Fruit fly (Drosophila melanogaster) whole organism, embryonic: ENCODE data around the gene hgo.
A peak's percentile ranks its signal among the peaks of the same experiment; 100 is the strongest.

Experiments
- Antp ChIP-seq: fragments of 200-800 bp; sonication (Bioruptor generic); optimal IDR thresholded peaks from 3 replicates; lab custom pipeline; 2016; ENCODE audit warnings: missing biosample characterization, missing genetic modification characterization
- CG11247 ChIP-seq: fragments of 200-800 bp; sonication (Bioruptor generic); IDR thresholded peaks from 2 replicates; pipeline ENCODE4 v1.3.6; 2022; ENCODE audit warnings: missing biosample characterization, missing genetic modification characterization
- CG13775 ChIP-seq: fragments of 200-800 bp; sonication (Bioruptor generic); optimal IDR thresholded peaks from 3 replicates; lab custom pipeline; 2017; ENCODE audit warnings: missing biosample characterization, mild to moderate bottlenecking, missing genetic modification characterization
- CG13894 ChIP-seq: fragments of 200-800 bp; sonication (Bioruptor generic); optimal IDR thresholded peaks from 3 replicates; lab custom pipeline; 2018; ENCODE audit warnings: missing biosample characterization, mild to moderate bottlenecking, missing genetic modification characterization, moderate library complexity
- CG18262 ChIP-seq: fragments of 200-800 bp; optimal IDR thresholded peaks from 3 replicates; lab custom pipeline; 2019; ENCODE audit warnings: missing biosample characterization, mild to moderate bottlenecking, missing genetic modification characterization, moderate library complexity
- CG2129 ChIP-seq: fragments of 200-800 bp; sonication (Bioruptor generic); IDR thresholded peaks from 2 replicates; pipeline ENCODE4 v1.3.6; 2022; ENCODE audit warnings: missing biosample characterization, missing genetic modification characterization; ENCODE audit not compliant: partially characterized antibody
- CG2199 ChIP-seq: fragments of 200-800 bp; sonication (Bioruptor generic); IDR thresholded peaks from 3 replicates; pipeline ENCODE4 v1.3.6; 2022; ENCODE audit warnings: missing biosample characterization, missing genetic modification characterization
- CG32767 ChIP-seq: fragments of 200-800 bp; sonication (Bioruptor generic); IDR thresholded peaks from 2 replicates; pipeline ENCODE4 v1.3.6; 2022; ENCODE audit warnings: missing biosample characterization, missing genetic modification characterization
- CG32772 ChIP-seq: fragments of 200-800 bp; sonication (Bioruptor generic); IDR thresholded peaks from 2 replicates; pipeline ENCODE4 v1.3.6; 2022; ENCODE audit warnings: missing biosample characterization, missing genetic modification characterization
- CG3407 ChIP-seq: fragments of 200-800 bp; sonication (Bioruptor generic); optimal IDR thresholded peaks from 2 replicates; lab custom pipeline; 2018; ENCODE audit warnings: missing biosample characterization, mild to moderate bottlenecking, missing genetic modification characterization
- CG3838 ChIP-seq: fragments of 200-800 bp; sonication (Bioruptor generic); optimal IDR thresholded peaks from 3 replicates; lab custom pipeline; 2016; ENCODE audit warnings: missing biosample characterization, missing genetic modification characterization
- CG4328 ChIP-seq: fragments of 200-800 bp; sonication (Bioruptor generic); optimal IDR thresholded peaks from 3 replicates; lab custom pipeline; 2017; ENCODE audit warnings: missing biosample characterization, missing genetic modification reagents, missing genetic modification characterization
- CG4730 ChIP-seq: fragments of 200-800 bp; sonication (Bioruptor generic); IDR thresholded peaks from 2 replicates; pipeline ENCODE4 v1.3.6; 2022; ENCODE audit warnings: missing biosample characterization, missing genetic modification characterization
- CG5180 ChIP-seq: fragments of 200-800 bp; sonication (Bioruptor generic); optimal IDR thresholded peaks from 3 replicates; lab custom pipeline; 2017; ENCODE audit warnings: missing biosample characterization, missing genetic modification characterization, mild to moderate bottlenecking, moderate library complexity, missing genetic modification reagents
- CG6254 ChIP-seq: fragments of 200-800 bp; sonication (Bioruptor generic); optimal IDR thresholded peaks from 3 replicates; lab custom pipeline; 2017; ENCODE audit warnings: mild to moderate bottlenecking, missing biosample characterization, missing genetic modification reagents, missing genetic modification characterization
- CG9437 ChIP-seq: fragments of 200-800 bp; sonication (Bioruptor generic); optimal IDR thresholded peaks from 2 replicates; lab custom pipeline; 2018; ENCODE audit warnings: missing biosample characterization, mild to moderate bottlenecking, missing genetic modification characterization
- Dad ChIP-seq: fragments of 200-800 bp; sonication (Bioruptor generic); optimal IDR thresholded peaks from 3 replicates; lab custom pipeline; 2016; ENCODE audit warnings: missing biosample characterization, missing genetic modification characterization
- Dp ChIP-seq: fragments of 200-800 bp; sonication (Bioruptor generic); optimal IDR thresholded peaks from 2 replicates; lab custom pipeline; 2018; ENCODE audit warnings: missing biosample characterization, mild to moderate bottlenecking, missing genetic modification characterization, moderate library complexity
- E2f1 ChIP-seq: fragments of 200-800 bp; sonication (Bioruptor generic); IDR thresholded peaks from 2 replicates; pipeline ENCODE4 v1.3.6; 2022; ENCODE audit warnings: missing biosample characterization, missing genetic modification characterization
- HLH54F ChIP-seq: fragments of 200-800 bp; sonication (Bioruptor generic); optimal IDR thresholded peaks from 3 replicates; lab custom pipeline; 2016; ENCODE audit warnings: missing biosample characterization, missing genetic modification characterization
- HmgZ ChIP-seq: fragments of 200-800 bp; sonication (Bioruptor generic); optimal IDR thresholded peaks from 2 replicates; lab custom pipeline; 2018; ENCODE audit warnings: missing biosample characterization, mild to moderate bottlenecking, missing genetic modification characterization
- Hr3 ChIP-seq: fragments of 200-800 bp; sonication (Bioruptor generic); optimal IDR thresholded peaks from 3 replicates; lab custom pipeline; 2016; ENCODE audit warnings: missing biosample characterization, missing genetic modification characterization
- Hr39 ChIP-seq: fragments of >200 bp; optimal IDR thresholded peaks from 2 replicates; lab custom pipeline; 2017
- MESR4 ChIP-seq: fragments of 200-800 bp; sonication (Bioruptor generic); optimal IDR thresholded peaks from 2 replicates; lab custom pipeline; 2018; ENCODE audit warnings: missing biosample characterization, mild to moderate bottlenecking, missing genetic modification characterization, moderate library complexity
- Max ChIP-seq: fragments of 200-800 bp; sonication (Bioruptor generic); optimal IDR thresholded peaks from 2 replicates; lab custom pipeline; 2016; ENCODE audit warnings: missing biosample characterization, mild to moderate bottlenecking, missing genetic modification characterization
- Mes4 ChIP-seq: fragments of 200-800 bp; sonication (Bioruptor generic); optimal IDR thresholded peaks from 2 replicates; lab custom pipeline; 2016; ENCODE audit warnings: missing biosample characterization, missing genetic modification characterization
- Mrtf ChIP-seq: fragments of 200-800 bp; sonication (Bioruptor generic); IDR thresholded peaks from 3 replicates; pipeline ENCODE4 v1.3.6; 2022; ENCODE audit warnings: missing biosample characterization, missing genetic modification characterization
- Sin3A ChIP-seq: fragments of >200 bp; optimal IDR thresholded peaks from 2 replicates; lab custom pipeline; 2018
- Spps ChIP-seq: fragments of 200-800 bp; sonication (Bioruptor generic); optimal IDR thresholded peaks from 2 replicates; lab custom pipeline; 2018; ENCODE audit warnings: missing biosample characterization, mild to moderate bottlenecking, missing genetic modification characterization
- amos ChIP-seq: fragments of 200-800 bp; sonication (Bioruptor generic); IDR thresholded peaks from 2 replicates; pipeline ENCODE4 v1.3.6; 2022; ENCODE audit warnings: missing biosample characterization, missing genetic modification characterization; ENCODE audit not compliant: partially characterized antibody
- ara ChIP-seq: fragments of 200-800 bp; sonication (Bioruptor generic); IDR thresholded peaks from 2 replicates; pipeline ENCODE4 v1.3.6; 2022; ENCODE audit warnings: missing biosample characterization, missing genetic modification characterization
- bcd ChIP-seq: fragments of 200-800 bp; sonication (Bioruptor generic); optimal IDR thresholded peaks from 2 replicates; lab custom pipeline; 2017; ENCODE audit warnings: missing biosample characterization, mild to moderate bottlenecking, missing genetic modification characterization
- cato ChIP-seq: fragments of 200-800 bp; sonication (Bioruptor generic); optimal IDR thresholded peaks from 2 replicates; lab custom pipeline; 2016; ENCODE audit warnings: missing biosample characterization, missing genetic modification characterization, borderline replicate concordance
- fd64A ChIP-seq: fragments of 200-800 bp; sonication (Bioruptor generic); optimal IDR thresholded peaks from 3 replicates; lab custom pipeline; 2018; ENCODE audit warnings: missing biosample characterization, mild to moderate bottlenecking, missing genetic modification characterization
- ftz-f1 ChIP-seq: fragments of 200-800 bp; sonication (Bioruptor generic); optimal IDR thresholded peaks from 2 replicates; lab custom pipeline; 2016; ENCODE audit warnings: missing biosample characterization, missing genetic modification characterization
- gfzf ChIP-seq: fragments of 200-800 bp; sonication (Bioruptor generic); optimal IDR thresholded peaks from 2 replicates; lab custom pipeline; 2016; ENCODE audit warnings: missing biosample characterization, mild to moderate bottlenecking, missing genetic modification characterization, moderate library complexity
- insv ChIP-seq, 2 experiments: fragments of 200-800 bp; sonication (Bioruptor generic); optimal IDR thresholded peaks; 3 replicates each; lab custom pipeline; 2016 to 2018; ENCODE audit warnings: missing biosample characterization in 2 of 2, missing genetic modification characterization in 2 of 2
- jumu ChIP-seq: fragments of 200-800 bp; sonication (Bioruptor generic); optimal IDR thresholded peaks from 3 replicates; lab custom pipeline; 2016; ENCODE audit warnings: missing biosample characterization, missing genetic modification characterization
- kay ChIP-seq: fragments of 200-800 bp; sonication (Bioruptor generic); optimal IDR thresholded peaks from 2 replicates; lab custom pipeline; 2016; ENCODE audit warnings: missing biosample characterization, missing genetic modification characterization
- knrl ChIP-seq: fragments of 200-800 bp; sonication (Bioruptor generic); IDR thresholded peaks from 3 replicates; pipeline ENCODE4 v1.3.6; 2022; ENCODE audit warnings: missing biosample characterization, missing genetic modification characterization; ENCODE audit not compliant: partially characterized antibody
- mam ChIP-seq: fragments of 200-800 bp; sonication (Bioruptor generic); optimal IDR thresholded peaks from 3 replicates; lab custom pipeline; 2016; ENCODE audit warnings: missing biosample characterization, missing genetic modification characterization
- mld ChIP-seq: fragments of 200-800 bp; sonication (Bioruptor generic); IDR thresholded peaks from 3 replicates; pipeline ENCODE4 v1.3.6; 2022; ENCODE audit warnings: missing biosample characterization, missing genetic modification characterization; ENCODE audit not compliant: partially characterized antibody
- nom ChIP-seq: fragments of 200-800 bp; sonication (Bioruptor generic); optimal IDR thresholded peaks from 2 replicates; lab custom pipeline; 2017; ENCODE audit warnings: missing biosample characterization, missing genetic modification characterization, mild to moderate bottlenecking, moderate library complexity, missing genetic modification reagents
- pan ChIP-seq, 4 experiments: fragments of >200 bp in 3 of 4; fragments of 200-800 bp in 1 of 4; sonication (Bioruptor generic) in 1 of 4; optimal IDR thresholded peaks in 3 of 4; IDR thresholded peaks in 1 of 4; 2 replicates each; pipeline versions ENCODE4 v1.3.6 to Lab custom; 2017 to 2022; ENCODE audit warnings: missing biosample characterization in 2 of 4, missing genetic modification characterization in 2 of 4, mixed read lengths in 1 of 4
- pho ChIP-seq: fragments of 200-800 bp; sonication (Bioruptor generic); optimal IDR thresholded peaks from 2 replicates; lab custom pipeline; 2016; ENCODE audit warnings: missing biosample characterization, missing genetic modification characterization
- repo ChIP-seq: fragments of 200-800 bp; sonication (Bioruptor generic); optimal IDR thresholded peaks from 2 replicates; lab custom pipeline; 2016; ENCODE audit warnings: missing biosample characterization, missing genetic modification characterization
- sisA ChIP-seq: fragments of 200-800 bp; sonication (Bioruptor generic); IDR thresholded peaks from 2 replicates; pipeline ENCODE4 v1.3.6; 2022; ENCODE audit warnings: missing biosample characterization, missing genetic modification characterization
- ssp ChIP-seq: fragments of 200-800 bp; sonication (Bioruptor generic); IDR thresholded peaks from 2 replicates; pipeline ENCODE4 v1.3.6; 2022; ENCODE audit warnings: missing biosample characterization, missing genetic modification characterization
- tap ChIP-seq: fragments of 200-800 bp; optimal IDR thresholded peaks from 3 replicates; lab custom pipeline; 2019; ENCODE audit warnings: missing biosample characterization, mild to moderate bottlenecking, missing genetic modification characterization, moderate library complexity
- tgo ChIP-seq: fragments of 200-800 bp; sonication (Bioruptor generic); IDR thresholded peaks from 3 replicates; pipeline ENCODE4 v1.3.6; 2022; ENCODE audit warnings: missing biosample characterization, missing genetic modification characterization
- tin ChIP-seq: fragments of 200-800 bp; sonication (Bioruptor generic); optimal IDR thresholded peaks from 3 replicates; lab custom pipeline; 2016; ENCODE audit warnings: missing biosample characterization, missing genetic modification characterization

Gene hgo

DNA sequence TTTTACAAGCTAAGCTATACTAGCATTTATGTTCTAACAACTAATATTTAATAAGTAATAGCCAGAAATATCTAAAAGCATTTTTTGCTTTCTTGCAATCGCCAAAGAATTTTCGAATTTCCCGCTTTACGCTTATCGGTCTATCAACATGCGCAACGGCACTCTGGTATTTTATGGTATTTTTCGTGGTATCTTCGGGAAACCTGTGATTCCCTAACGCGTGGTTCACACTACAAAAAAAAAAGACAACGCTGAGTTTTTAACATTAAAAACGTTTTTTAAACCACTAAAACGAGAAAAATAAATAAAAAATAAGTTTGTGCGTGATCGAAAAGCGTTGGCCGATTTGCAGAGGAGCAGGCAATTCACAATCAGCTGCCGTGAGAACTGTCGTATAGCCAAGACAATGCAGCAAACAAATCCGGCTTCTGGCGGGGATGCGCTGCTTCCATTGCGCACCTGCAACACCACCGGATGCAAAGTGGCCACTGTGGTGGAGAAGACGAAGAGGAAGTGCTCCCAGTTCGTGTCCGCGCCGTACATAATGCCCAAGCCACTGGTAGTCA, 42.7 kb downstream of the hgo start, which contains the start of gene Boh2 (continued):
- TF ChIP-seq ftz-f1 (GFP tag; lab: Kevin White, UChicago) (no peak), MESR4 (GFP tag; lab: Kevin White, UChicago) (peak; percentile 47), CG32772 (no peak), insv (GFP tag; optimal IDR thresholded peaks at IDR 0.05; lab: Kevin White, UChicago) (no peak), Hr39 (no peak), tgo (GFP tag; lab: Robert Waterston, UW) (no peak), ara (GFP tag; lab: Robert Waterston, UW) (no peak), HmgZ (tag; lab: Kevin White, UChicago) (no peak), HLH54F (no peak), ssp (GFP tag; lab: Robert Waterston, UW) (peak; percentile 34), CG2129 (no peak), E2f1 (GFP tag; lab: Robert Waterston, UW) (no peak), Mes4 (GFP tag; lab: Kevin White, UChicago) (no peak), knrl (GFP tag; lab: Robert Waterston, UW) (0 out of 3 replicates have a peak, but pooled peaks have one; percentile 10), Dp (GFP tag; lab: Kevin White, UChicago) (peak; percentile 90), CG5180 (GFP tag; lab: Kevin White, UChicago) (peak; percentile 8), Sin3A (peak; percentile 57), mam (GFP tag; lab: Kevin White, UChicago) (no peak), Mrtf (GFP tag; lab: Robert Waterston, UW) (no peak), kay (GFP tag; lab: Kevin White, UChicago) (no peak), CG4730 (GFP tag; lab: Robert Waterston, UW) (no peak), tap (no peak), Dad (GFP tag; lab: Kevin White, UChicago) (no peak), bcd (GFP tag; lab: Kevin White, UChicago) (no peak), Antp (no peak), tin (GFP tag; lab: Kevin White, UChicago) (no peak), CG4328 (GFP tag; lab: Kevin White, UChicago) (no peak), CG18262 (tag; lab: Kevin White, UChicago) (no peak), cato (GFP tag; lab: Kevin White, UChicago) (no peak), repo (GFP tag; lab: Kevin White, UChicago) (no peak), fd64A (no peak), CG3407 (GFP tag; lab: Kevin White, UChicago) (no peak), CG13775 (GFP tag; lab: Kevin White, UChicago) (no peak), gfzf (peak; percentile 85), Hr3 (GFP tag; lab: Kevin White, UChicago) (no peak), CG3838 (GFP tag; lab: Kevin White, UChicago) (no peak), CG32767 (no peak), CG2199 (GFP tag; lab: Robert Waterston, UW) (no peak), CG9437 (GFP tag; lab: Kevin White, UChicago) (no peak), CG13894 (tag; lab: Kevin White, UChicago) (no peak), CG11247 (GFP tag; lab: Robert Waterston, UW) (no peak), CG6254 (no peak), pan (optimal IDR thresholded peaks at IDR 0.05; lab: Kevin White, UChicago) (no peak), pan (GFP tag; optimal IDR thresholded peaks at IDR 0.05 in 1 of 2, IDR thresholded peaks at IDR 0.05 in 1 of 2) (no peak), jumu (GFP tag; lab: Kevin White, UChicago) (no peak), Spps (tag; lab: Kevin White, UChicago) (no peak), nom (GFP tag; lab: Kevin White, UChicago) (no peak), mld (GFP tag; lab: Robert Waterston, UW) (no peak), pho (GFP tag; lab: Kevin White, UChicago) (no peak), amos (GFP tag; lab: Robert Waterston, UW) (no peak), sisA (GFP tag; lab: Robert Waterston, UW) (no peak), Max (GFP tag; lab: Kevin White, UChicago) (no peak)
